Worm (Caenorhabditis elegans): ENCODE measurements around the gene C12D8.20.
A peak's percentile ranks its signal among the peaks of the same experiment; 100 is the strongest.

C12D8.20 gene

ce11 chrV:10178166-10178565 is 43.9 kb upstream of the C12D8.20 start (continued):
- no peak for TF ChIP-seq skn-1 (tag; optimal IDR thresholded peaks at IDR 0.05)
- no peak for TF ChIP-seq daf-16 (GFP tag; optimal IDR thresholded peaks at IDR 0.05)
- peak; percentile 12 for TF ChIP-seq daf-16 (tag; optimal IDR thresholded peaks at IDR 0.05)
- TF ChIP-seq hif-1 (tag; optimal IDR thresholded peaks at IDR 0.05) = peak in 1 of 2 experiments; percentile 72
- TF ChIP-seq F37D6.2 (tag; optimal IDR thresholded peaks at IDR 0.05) = no peak
- TF ChIP-seq rbr-2 (tag; optimal IDR thresholded peaks at IDR 0.05) = peak; percentile 63
- TF ChIP-seq T26A8.4 (GFP tag; IDR thresholded peaks at IDR 0.05) = no peak
- TF ChIP-seq nhr-42 (GFP tag; IDR thresholded peaks at IDR 0.05) = no peak
- TF ChIP-seq jun-1 (tag; optimal IDR thresholded peaks at IDR 0.05) = no peak
- no peak for TF ChIP-seq tag-97 (GFP tag; IDR thresholded peaks at IDR 0.05)
- no peak for TF ChIP-seq ZK546.5 (tag; optimal IDR thresholded peaks at IDR 0.05)
- TF ChIP-seq hlh-11 (tag; optimal IDR thresholded peaks at IDR 0.05) = peak; percentile 59
- TF ChIP-seq egl-43 (GFP tag; IDR thresholded peaks at IDR 0.05) = 0 out of 2 replicates have a peak, but pooled peaks have one; percentile 25
- no peak for TF ChIP-seq duxl-1 (tag; optimal IDR thresholded peaks at IDR 0.05; ENCODE audit: poor library complexity)
- TF ChIP-seq mep-1 (tag; optimal IDR thresholded peaks at IDR 0.05) = peak; percentile 63
- peak; percentile 38 for TF ChIP-seq mes-2 (tag; optimal IDR thresholded peaks at IDR 0.05; ENCODE audit: poor library complexity, severe bottlenecking)
- TF ChIP-seq fos-1 (tag; optimal IDR thresholded peaks at IDR 0.05) = no peak
- TF ChIP-seq lin-29 (GFP tag; IDR thresholded peaks at IDR 0.05) = no peak
- TF ChIP-seq R02D3.7 (tag; optimal IDR thresholded peaks at IDR 0.05) = no peak
- TF ChIP-seq dve-1 (tag; optimal IDR thresholded peaks at IDR 0.05; ENCODE audit: insufficient read depth) = peak; percentile 60
- TF ChIP-seq fkh-10 (GFP tag; optimal IDR thresholded peaks at IDR 0.05) = peak; percentile 53
- TF ChIP-seq lin-39 (tag; optimal IDR thresholded peaks at IDR 0.05) = no peak
- TF ChIP-seq ceh-62 (tag; optimal IDR thresholded peaks at IDR 0.05) = no peak
- 0 out of 2 replicates have a peak, but pooled peaks have one; percentile 22 for TF ChIP-seq ctbp-1 (GFP tag; IDR thresholded peaks at IDR 0.05)
- TF ChIP-seq tra-1 (GFP tag; IDR thresholded peaks at IDR 0.05) = no peak
- no peak for TF ChIP-seq arid-1 (GFP tag; conservative IDR thresholded peaks at IDR 0.05)
- peak; percentile 33 for TF ChIP-seq nhr-11 (tag; optimal IDR thresholded peaks at IDR 0.05)
- no peak for TF ChIP-seq vab-7 (GFP tag; IDR thresholded peaks at IDR 0.05)
- peak in 1 of 2 experiments; percentile 17 for TF ChIP-seq mdl-1 (tag; optimal IDR thresholded peaks at IDR 0.05)
- peak; percentile 64 for TF ChIP-seq hlh-30 (tag; optimal IDR thresholded peaks at IDR 0.05; ENCODE audit: insufficient read depth)

- TF ChIP-seq hif-1 (tag; optimal IDR thresholded peaks at IDR 0.05) (peak in 1 of 2 experiments; percentile 74), daf-16 (GFP tag; optimal IDR thresholded peaks at IDR 0.05) (no peak), daf-16 (tag; optimal IDR thresholded peaks at IDR 0.05) (peak; percentile 49), set-16 (GFP tag; IDR thresholded peaks at IDR 0.05) (no peak), madf-9 (GFP tag; conservative IDR thresholded peaks at IDR 0.05) (no peak), dve-1 (tag; optimal IDR thresholded peaks at IDR 0.05; ENCODE audit: insufficient read depth) (peak; percentile 4), nhr-28 (tag; optimal IDR thresholded peaks at IDR 0.05) (peak; percentile 27), R02D3.7 (tag; optimal IDR thresholded peaks at IDR 0.05) (no peak)
Observed at ce11 chrV:10179235-10179634, 42.9 kb upstream of the C12D8.20 start, which contains the start of gene cul-5. TSS of gene cul-5 (plus strand) at chrV:10179535.

ce11 chrV:10182984-10183383 is 39.1 kb upstream of the C12D8.20 start, which contains the start of gene ZK856.4:
TSS of gene ZK856.4 (plus strand) at chrV:10183284.
- TF ChIP-seq nhr-76 (tag; optimal IDR thresholded peaks at IDR 0.05) (no peak), hlh-30 (tag; optimal IDR thresholded peaks at IDR 0.05; ENCODE audit: insufficient read depth) (no peak), lin-29 (GFP tag; IDR thresholded peaks at IDR 0.05) (no peak), mxl-2 (GFP tag; conservative IDR thresholded peaks at IDR 0.05) (no peak), set-16 (GFP tag; IDR thresholded peaks at IDR 0.05) (no peak), zag-1 (tag; optimal IDR thresholded peaks at IDR 0.05) (no peak), Y105C5A.15 (GFP tag; IDR thresholded peaks at IDR 0.05) (no peak), unc-130 (GFP tag; optimal IDR thresholded peaks at IDR 0.05) (no peak), nhr-41 (GFP tag; IDR thresholded peaks at IDR 0.05) (no peak), ZK546.5 (tag; optimal IDR thresholded peaks at IDR 0.05) (no peak), snpc-4 (tag; optimal IDR thresholded peaks at IDR 0.05) (no peak), ztf-7 (tag; optimal IDR thresholded peaks at IDR 0.05) (no peak), mdl-1 (tag; optimal IDR thresholded peaks at IDR 0.05) (no peak), daf-12 (tag; optimal IDR thresholded peaks at IDR 0.05) (no peak), spr-3 (GFP tag; optimal IDR thresholded peaks at IDR 0.05) (no peak)
